Fruit fly (Drosophila melanogaster): ENCODE data around the gene Ip259.

Gene Ip259

DNA sequence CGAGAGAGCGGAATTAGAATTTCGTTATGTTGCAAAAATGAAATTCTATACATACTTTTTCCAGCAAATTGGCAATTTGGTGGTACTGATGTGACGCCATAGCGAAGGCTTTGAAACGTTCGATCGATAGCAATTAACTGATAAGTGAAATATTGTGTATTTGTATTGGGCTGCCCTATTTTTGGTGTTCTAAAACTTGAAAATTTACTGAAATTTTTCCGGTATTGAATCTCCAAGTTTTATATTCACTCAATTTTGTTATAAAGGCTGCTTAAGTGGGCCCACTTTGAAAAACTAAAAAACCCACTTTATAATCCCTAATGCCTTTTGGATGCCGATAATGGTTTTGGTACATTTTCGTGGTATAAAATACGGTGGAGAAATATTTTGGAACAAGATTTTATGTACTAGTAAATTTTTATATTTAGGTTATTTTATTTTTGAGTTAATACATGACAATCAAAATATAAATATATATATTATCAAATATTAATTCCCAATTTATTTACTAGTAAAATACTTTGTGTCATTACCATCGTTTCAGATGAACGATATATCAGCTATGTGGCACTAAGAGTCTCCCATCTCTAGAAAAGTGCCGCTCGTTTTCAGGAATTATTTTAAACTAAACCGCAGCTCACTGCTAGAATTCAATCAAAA, 45.6 kb upstream of the Ip259 start, which contains the start of the genes Cand1 and pim (continued):
- TF ChIP-seq grau (tag; optimal IDR thresholded peaks at IDR 0.05), result peak; percentile 26
- TF ChIP-seq CG2199 (GFP tag; IDR thresholded peaks at IDR 0.05), result no peak
- TF ChIP-seq Fer1 (GFP tag; optimal IDR thresholded peaks at IDR 0.05), result peak; percentile 3
- TF ChIP-seq CG13424 (tag; optimal IDR thresholded peaks at IDR 0.05), result peak; percentile 43
- peak; percentile 73 for TF ChIP-seq nmo (GFP tag; optimal IDR thresholded peaks at IDR 0.05)
- no peak for TF ChIP-seq CG10274 (GFP tag; optimal IDR thresholded peaks at IDR 0.05)
- no peak for TF ChIP-seq CG7928 (GFP tag; optimal IDR thresholded peaks at IDR 0.05)
- peak; percentile 57 for TF ChIP-seq phol (tag; optimal IDR thresholded peaks at IDR 0.05)
- no peak for TF ChIP-seq CG12769 (tag; optimal IDR thresholded peaks at IDR 0.05)
- no peak for TF ChIP-seq sob (GFP tag; IDR thresholded peaks at IDR 0.05)
- TF ChIP-seq slbo (GFP tag; IDR thresholded peaks at IDR 0.05), result peak; percentile 55; the same call in 1 of the 2 replicates
- TF ChIP-seq Meics (GFP tag; optimal IDR thresholded peaks at IDR 0.05), result no peak
- TF ChIP-seq Oli (tag; optimal IDR thresholded peaks at IDR 0.05), result no peak
- TF ChIP-seq pzg (GFP tag; optimal IDR thresholded peaks at IDR 0.05), result peak; percentile 58
- no peak for TF ChIP-seq Myb (GFP tag; optimal IDR thresholded peaks at IDR 0.05)
- no peak for TF ChIP-seq CG7372 (GFP tag; IDR thresholded peaks at IDR 0.05)
- no peak for TF ChIP-seq Sox102F (GFP tag; optimal IDR thresholded peaks at IDR 0.05)
- TF ChIP-seq lola (GFP tag; optimal IDR thresholded peaks at IDR 0.05), result peak in 1 of 3 experiments; percentile 19
- TF ChIP-seq Nf-YC (tag; optimal IDR thresholded peaks at IDR 0.05), result peak; percentile 65
- peak; percentile 35; the same call in 1 of the 2 replicates for TF ChIP-seq Rfx (GFP tag; IDR thresholded peaks at IDR 0.05)
- peak; percentile 50 for TF ChIP-seq sd (tag; optimal IDR thresholded peaks at IDR 0.05)
- 0 out of 2 replicates have a peak, but pooled peaks have one; percentile 16 for TF ChIP-seq CG2129 (GFP tag; IDR thresholded peaks at IDR 0.05; ENCODE audit: partially characterized antibody)
- TF ChIP-seq fd3F (GFP tag; optimal IDR thresholded peaks at IDR 0.05), result no peak
- peak; percentile 64; the same call in 2 of the 3 replicates for TF ChIP-seq Doc3 (GFP tag; IDR thresholded peaks at IDR 0.05; ENCODE audit: partially characterized antibody)
- TF ChIP-seq CG12236 (GFP tag; optimal IDR thresholded peaks at IDR 0.05), result no peak
- peak; percentile 53 for TF ChIP-seq Lhr (GFP tag; optimal IDR thresholded peaks at IDR 0.05)
- no peak for TF ChIP-seq hb (GFP tag; IDR thresholded peaks at IDR 0.05; ENCODE audit: partially characterized antibody)
- TF ChIP-seq CG7963 (GFP tag; IDR thresholded peaks at IDR 0.05; ENCODE audit: partially characterized antibody), result peak; percentile 36; the same call in 1 of the 3 replicates
- TF ChIP-seq CG17829 (tag; optimal IDR thresholded peaks at IDR 0.05), result peak; percentile 69
- TF ChIP-seq trem (tag; optimal IDR thresholded peaks at IDR 0.05), result peak; percentile 81
- no peak for TF ChIP-seq CG1602 (GFP tag; optimal IDR thresholded peaks at IDR 0.05)
- peak; percentile 54 for TF ChIP-seq CG10267 (tag; optimal IDR thresholded peaks at IDR 0.05)
- peak; percentile 48; the same call in 1 of the 3 replicates for TF ChIP-seq CG17361 (GFP tag; IDR thresholded peaks at IDR 0.05)
- peak; percentile 77 for TF ChIP-seq BEAF-32 (GFP tag; optimal IDR thresholded peaks at IDR 0.05)
- TF ChIP-seq Sox100B (GFP tag; optimal IDR thresholded peaks at IDR 0.05), result no peak
- peak; percentile 65 for TF ChIP-seq Bgb (GFP tag; IDR thresholded peaks at IDR 0.05; ENCODE audit: partially characterized antibody)
- peak; percentile 57 for TF ChIP-seq MESR4 (GFP tag; optimal IDR thresholded peaks at IDR 0.05)
- peak; percentile 90 for TF ChIP-seq pfk (GFP tag; optimal IDR thresholded peaks at IDR 0.05)
- peak in 1 of 2 experiments; percentile 12 for TF ChIP-seq dpn (GFP tag; optimal IDR thresholded peaks at IDR 0.05)
- TF ChIP-seq Poxn (GFP tag; IDR thresholded peaks at IDR 0.05), result no peak
- TF ChIP-seq Abd-B (GFP tag; optimal IDR thresholded peaks at IDR 0.05), result peak; percentile 36
- no peak for TF ChIP-seq cg (GFP tag; optimal IDR thresholded peaks at IDR 0.05)
- TF ChIP-seq CG33557 (GFP tag; optimal IDR thresholded peaks at IDR 0.05), result peak; percentile 10
- no peak for TF ChIP-seq pros (GFP tag; optimal IDR thresholded peaks at IDR 0.05)
- TF ChIP-seq MBD-R2 (GFP tag; IDR thresholded peaks at IDR 0.05), result peak; percentile 28; the same call in 1 of the 2 replicates
- TF ChIP-seq CG4282 (GFP tag; optimal IDR thresholded peaks at IDR 0.05), result no peak
- peak; percentile 36 for TF ChIP-seq CG10431 (GFP tag; optimal IDR thresholded peaks at IDR 0.05)
